Worm (Caenorhabditis elegans): Measurements from ENCODE around the gene tra-4.

ce11 chrX:2900897-2901496, 43.6 kb upstream of the tra-4 start:
- TF ChIP-seq F13C5.2 (tag; optimal IDR thresholded peaks at IDR 0.05), result peak; percentile 19
- TF ChIP-seq ceh-13 (GFP tag; optimal IDR thresholded peaks at IDR 0.05), result no peak
- no peak for TF ChIP-seq pes-1 (GFP tag; IDR thresholded peaks at IDR 0.05)
- no peak for TF ChIP-seq tra-4 (tag; optimal IDR thresholded peaks at IDR 0.05)
- no peak for TF ChIP-seq tbx-37 (GFP tag; conservative IDR thresholded peaks at IDR 0.05)
- TF ChIP-seq flt-1 (GFP tag; IDR thresholded peaks at IDR 0.05), result 0 out of 2 replicates have a peak, but pooled peaks have one; percentile 25
- no peak for TF ChIP-seq sea-1 (GFP tag; conservative IDR thresholded peaks at IDR 0.05)
- peak; percentile 80 for TF ChIP-seq hmg-4 (GFP tag; optimal IDR thresholded peaks at IDR 0.05)
- TF ChIP-seq ama-1 (optimal IDR thresholded peaks at IDR 0.05), result no peak
- TF ChIP-seq hnd-1 (tag; optimal IDR thresholded peaks at IDR 0.05), result no peak

Measured in whole organism, early embryonic.